Worm (Caenorhabditis elegans): Measurements from ENCODE around the gene grl-1.

ce11 chrV:5484866-5485265 lies 48.8 kb downstream of the grl-1 start, which contains the start of gene srg-65:
- TF ChIP-seq skn-1 (tag; optimal IDR thresholded peaks at IDR 0.05), result no peak
- no peak for TF ChIP-seq nhr-25 (tag; optimal IDR thresholded peaks at IDR 0.05; ENCODE audit: borderline replicate concordance, insufficient read depth)
- no peak for TF ChIP-seq R02D3.7 (tag; optimal IDR thresholded peaks at IDR 0.05)
- no peak for TF ChIP-seq aly-2 (tag; optimal IDR thresholded peaks at IDR 0.05)
- no peak for TF ChIP-seq ceh-82 (tag; optimal IDR thresholded peaks at IDR 0.05)
- no peak for TF ChIP-seq ama-1 (optimal IDR thresholded peaks at IDR 0.05)
- TF ChIP-seq fos-1 (tag; optimal IDR thresholded peaks at IDR 0.05), result no peak

All from whole organism, L4 larva.